Worm (Caenorhabditis elegans) whole organism, mixed stage, embryonic: ENCODE data around the gene F54F2.6.

ENCODE experiments used
- M03D4.4 ChIP-seq: sonication (generic microtip); optimal IDR thresholded peaks from 2 replicates; lab custom pipeline; 2017; ENCODE audit warnings: mild to moderate bottlenecking, missing genetic modification characterization, missing compliant biosample characterization
- bed-3 ChIP-seq: fragments of 200-800 bp; sonication (Bioruptor generic); optimal IDR thresholded peaks from 3 replicates; lab custom pipeline; 2018; ENCODE audit warnings: mild to moderate bottlenecking, missing genetic modification characterization, moderate library complexity, missing compliant biosample characterization
- blmp-1 ChIP-seq: fragments of 150-350 bp; optimal IDR thresholded peaks from 2 replicates; lab custom pipeline; 2014; ENCODE audit warnings: missing biosample characterization, missing genetic modification characterization
- ceh-39 ChIP-seq: fragments of 150-350 bp; optimal IDR thresholded peaks from 2 replicates; lab custom pipeline; 2014; ENCODE audit warnings: missing biosample characterization, missing genetic modification characterization
- ceh-43 ChIP-seq: fragments of 200-800 bp; sonication (Bioruptor generic); optimal IDR thresholded peaks from 2 replicates; lab custom pipeline; 2018; ENCODE audit warnings: mild to moderate bottlenecking, missing genetic modification characterization, moderate library complexity, missing compliant biosample characterization
- ceh-83 ChIP-seq: fragments of 200-800 bp; sonication (Bioruptor generic); optimal IDR thresholded peaks from 2 replicates; lab custom pipeline; 2018; ENCODE audit warnings: mild to moderate bottlenecking, missing genetic modification characterization, missing compliant biosample characterization
- ces-1 ChIP-seq: fragments of 150-350 bp; optimal IDR thresholded peaks from 2 replicates; lab custom pipeline; 2014; ENCODE audit warnings: missing biosample characterization, missing genetic modification reagents, missing genetic modification characterization
- cnd-1 ChIP-seq: fragments of 200-800 bp; sonication (Bioruptor generic); optimal IDR thresholded peaks from 2 replicates; lab custom pipeline; 2018; ENCODE audit warnings: mild to moderate bottlenecking, missing genetic modification characterization, missing compliant biosample characterization
- drap-1 ChIP-seq: fragments of 200-800 bp; sonication (Bioruptor generic); optimal IDR thresholded peaks from 3 replicates; lab custom pipeline; 2018; ENCODE audit warnings: mild to moderate bottlenecking, missing genetic modification characterization, missing compliant biosample characterization
- elt-1 ChIP-seq: sonication (generic microtip); optimal IDR thresholded peaks from 2 replicates; lab custom pipeline; 2017; ENCODE audit warnings: missing genetic modification characterization, mild to moderate bottlenecking, missing compliant biosample characterization, antibody characterized with exemption, moderate library complexity, borderline replicate concordance; ENCODE audit not compliant: insufficient read depth
- elt-3 ChIP-seq: fragments of 150-350 bp; optimal IDR thresholded peaks from 2 replicates; lab custom pipeline; 2014; ENCODE audit warnings: missing biosample characterization, missing genetic modification characterization
- flh-1 ChIP-seq: fragments of 200-800 bp; sonication (Bioruptor generic); optimal IDR thresholded peaks from 2 replicates; lab custom pipeline; 2018; ENCODE audit warnings: mild to moderate bottlenecking, missing genetic modification characterization, moderate library complexity, missing compliant biosample characterization
- ham-2 ChIP-seq: fragments of 200-800 bp; sonication (Bioruptor generic); optimal IDR thresholded peaks from 2 replicates; lab custom pipeline; 2018; ENCODE audit warnings: mild to moderate bottlenecking, missing genetic modification characterization, missing compliant biosample characterization
- hlh-1 ChIP-seq: fragments of 150-350 bp; optimal IDR thresholded peaks from 2 replicates; lab custom pipeline; 2014; ENCODE audit warnings: missing biosample characterization, missing genetic modification reagents, missing genetic modification characterization
- lin-13 ChIP-seq: fragments of 150-350 bp; optimal IDR thresholded peaks from 2 replicates; lab custom pipeline; 2014; ENCODE audit warnings: missing biosample characterization, missing genetic modification characterization
- lsy-2 ChIP-seq: fragments of 150-350 bp; optimal IDR thresholded peaks from 2 replicates; lab custom pipeline; 2014; ENCODE audit warnings: missing biosample characterization, missing genetic modification characterization
- mab-5 ChIP-seq: fragments of 150-350 bp; optimal IDR thresholded peaks from 2 replicates; lab custom pipeline; 2014; ENCODE audit warnings: missing biosample characterization, missing genetic modification characterization
- mep-1 ChIP-seq: fragments of 150-350 bp; optimal IDR thresholded peaks from 2 replicates; lab custom pipeline; 2017; ENCODE audit warnings: missing biosample characterization, missing genetic modification reagents, missing genetic modification characterization, inconsistent platforms
- mls-2 ChIP-seq: sonication (generic microtip); optimal IDR thresholded peaks from 2 replicates; lab custom pipeline; 2016; ENCODE audit warnings: mild to moderate bottlenecking, missing genetic modification characterization, moderate library complexity, missing compliant biosample characterization
- nhr-2 ChIP-seq: fragments of 150-350 bp; optimal IDR thresholded peaks from 2 replicates; lab custom pipeline; 2014; ENCODE audit warnings: missing biosample characterization, missing genetic modification characterization
- nhr-237 ChIP-seq: fragments of 150-350 bp; optimal IDR thresholded peaks from 2 replicates; lab custom pipeline; 2014; ENCODE audit warnings: missing biosample characterization, missing genetic modification characterization
- nhr-28 ChIP-seq: fragments of 150-350 bp; optimal IDR thresholded peaks from 2 replicates; lab custom pipeline; 2014; ENCODE audit warnings: missing biosample characterization, missing genetic modification characterization
- nhr-76 ChIP-seq: sonication (generic microtip); optimal IDR thresholded peaks from 2 replicates; lab custom pipeline; 2017; ENCODE audit warnings: missing biosample characterization, missing genetic modification characterization
- pha-4 ChIP-seq: fragments of 150-350 bp; optimal IDR thresholded peaks from 2 replicates; lab custom pipeline; 2018; ENCODE audit warnings: missing biosample characterization, missing genetic modification reagents, missing genetic modification characterization
- snpc-4 ChIP-seq: fragments of 150-350 bp; optimal IDR thresholded peaks from 2 replicates; lab custom pipeline; 2014; ENCODE audit warnings: missing biosample characterization, missing genetic modification characterization
- sptf-1 ChIP-seq: sonication (generic microtip); optimal IDR thresholded peaks from 2 replicates; lab custom pipeline; 2017; ENCODE audit warnings: mild to moderate bottlenecking, missing genetic modification characterization, moderate library complexity, missing compliant biosample characterization
- tbx-8 ChIP-seq: fragments of 200-800 bp; sonication (Bioruptor generic); optimal IDR thresholded peaks from 2 replicates; lab custom pipeline; 2018; ENCODE audit warnings: mild to moderate bottlenecking, missing genetic modification characterization, moderate library complexity, missing compliant biosample characterization
- unc-120 ChIP-seq: sonication (generic microtip); optimal IDR thresholded peaks from 2 replicates; lab custom pipeline; 2017; ENCODE audit warnings: missing genetic modification characterization, missing compliant biosample characterization; ENCODE audit not compliant: poor library complexity, severe bottlenecking
- unc-39 ChIP-seq: fragments of 150-350 bp; optimal IDR thresholded peaks from 2 replicates; lab custom pipeline; 2014; ENCODE audit warnings: missing biosample characterization, missing genetic modification characterization
- unc-62 ChIP-seq: fragments of 150-350 bp; optimal IDR thresholded peaks from 2 replicates; lab custom pipeline; 2014; ENCODE audit warnings: missing biosample characterization, missing genetic modification reagents, missing genetic modification characterization
- zip-8 ChIP-seq: fragments of 150-350 bp; optimal IDR thresholded peaks from 2 replicates; lab custom pipeline; 2014; ENCODE audit warnings: missing biosample characterization, missing genetic modification characterization
- ztf-11 ChIP-seq: fragments of 150-350 bp; optimal IDR thresholded peaks from 2 replicates; lab custom pipeline; 2014; ENCODE audit warnings: missing biosample characterization, missing genetic modification characterization

F54F2.6 gene

ce11 chrIII:8794793-8795192 is 5.7 kb downstream of the F54F2.6 start:
- no peak for TF ChIP-seq ceh-83 (GFP tag; lab: Kevin White, UChicago)
- peak; percentile 48 for TF ChIP-seq ham-2 (GFP tag; lab: Kevin White, UChicago)
- TF ChIP-seq unc-120, result no peak
- TF ChIP-seq mab-5 (tag; lab: Kevin White, UChicago), result no peak
- no peak for TF ChIP-seq unc-62
- peak; percentile 19 for TF ChIP-seq flh-1 (GFP tag; lab: Kevin White, UChicago)
- TF ChIP-seq blmp-1 (tag; lab: Kevin White, UChicago), result peak; percentile 28
- peak; percentile 73 for TF ChIP-seq lsy-2
- no peak for TF ChIP-seq nhr-2 (tag; lab: Kevin White, UChicago)
- TF ChIP-seq nhr-28, result no peak
- peak; percentile 51 for TF ChIP-seq drap-1 (GFP tag; lab: Kevin White, UChicago)
- TF ChIP-seq sptf-1 (tag; lab: Kevin White, UChicago), result peak; percentile 7
- TF ChIP-seq pha-4, result peak; percentile 90
- no peak for TF ChIP-seq cnd-1 (tag; lab: Kevin White, UChicago)
- TF ChIP-seq lin-13 (tag; lab: Kevin White, UChicago), result peak; percentile 11
- no peak for TF ChIP-seq zip-8
- TF ChIP-seq elt-3, result peak; percentile 2
- no peak for TF ChIP-seq M03D4.4
- peak; percentile 27 for TF ChIP-seq nhr-237 (tag; lab: Kevin White, UChicago)

DNA sequence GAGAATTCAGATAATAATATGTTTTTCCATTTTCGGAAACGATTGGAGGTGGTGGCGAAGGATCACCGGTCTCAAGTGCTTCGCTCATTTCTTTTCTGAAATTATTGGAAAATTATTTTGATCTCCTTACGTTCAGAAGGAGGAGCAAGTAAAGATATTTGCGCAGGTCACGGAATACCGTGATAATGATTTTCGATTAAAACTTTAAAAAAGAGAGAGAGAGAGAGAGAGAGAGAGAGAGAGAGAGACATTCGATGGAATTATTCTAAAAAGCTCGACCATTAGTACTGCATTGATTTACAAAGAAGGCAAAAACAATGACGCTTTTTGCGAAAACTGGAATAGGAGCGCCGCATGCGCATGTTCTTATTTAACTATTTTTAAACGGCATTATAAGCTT is 8.2 kb downstream of the F54F2.6 start, which contains the start of gene ztf-1:
TSS of gene ztf-1 (minus strand) at position 101 of the 400 bp plus-strand sequence.
- TF ChIP-seq unc-39 (tag; lab: Kevin White, UChicago) (no peak), ztf-11 (tag; lab: Kevin White, UChicago) (no peak), drap-1 (GFP tag; lab: Kevin White, UChicago) (no peak), ces-1 (GFP tag; lab: Kevin White, UChicago) (no peak), ceh-43 (no peak), lsy-2 (no peak), mls-2 (no peak), blmp-1 (tag; lab: Kevin White, UChicago) (no peak), mep-1 (tag; lab: Kevin White, UChicago) (no peak), tbx-8 (no peak), hlh-1 (tag; lab: Kevin White, UChicago) (no peak), bed-3 (GFP tag; lab: Kevin White, UChicago) (no peak)

DNA sequence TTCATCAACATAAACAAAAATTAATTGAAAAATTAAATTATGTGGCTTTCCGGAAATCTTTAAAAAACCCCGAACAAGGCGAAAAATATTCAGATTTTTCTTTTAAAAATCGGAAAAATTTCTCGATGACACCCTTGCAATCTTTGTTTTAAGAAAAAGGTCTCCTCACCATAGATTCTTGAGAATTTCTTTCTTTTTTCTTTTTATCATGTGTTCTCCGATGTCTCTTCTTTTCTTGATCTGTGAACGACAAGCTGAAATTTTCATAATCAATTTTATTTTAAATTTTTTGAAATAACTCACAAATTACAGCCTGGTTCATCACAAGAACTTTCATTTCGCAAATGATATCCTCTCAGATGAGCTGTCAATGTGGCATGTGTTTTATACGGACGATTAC is 9.3 kb downstream of the F54F2.6 start, which contains the start of the genes zfp-1 and F54F2.14:
TSS of gene zfp-1 (plus strand) at position 301 of the 400 bp plus-strand sequence.
TSS of gene F54F2.14 (plus strand) at position 312 of the 400 bp plus-strand sequence.
- TF ChIP-seq ham-2 (GFP tag; lab: Kevin White, UChicago) (no peak), unc-120 (no peak), drap-1 (GFP tag; lab: Kevin White, UChicago) (no peak), zip-8 (no peak), tbx-8 (no peak), unc-39 (tag; lab: Kevin White, UChicago) (no peak), ceh-39 (tag; lab: Kevin White, UChicago) (no peak)
- TF ChIP-seq, all 35 proteins: peak for 0

DNA sequence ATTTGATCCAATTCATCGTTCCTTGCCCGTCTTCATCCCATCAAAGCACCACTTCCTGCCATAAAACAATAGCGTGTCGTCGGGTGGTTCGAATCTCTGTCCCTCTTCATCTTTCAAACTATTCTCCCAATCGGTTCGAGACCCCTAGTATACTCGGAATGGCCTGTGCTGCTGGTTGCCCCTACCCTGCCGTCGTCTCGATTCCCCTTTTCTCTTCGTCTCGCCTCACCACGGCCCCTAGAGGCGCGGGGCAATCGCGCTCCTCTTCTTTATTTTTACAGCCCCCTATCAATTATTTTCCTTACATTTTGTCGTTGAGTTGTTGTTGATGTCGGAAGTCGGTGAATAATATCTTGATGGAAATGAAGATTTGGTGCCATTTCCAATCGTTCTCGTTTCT is 11.8 kb downstream of the F54F2.6 start:
- no peak for TF ChIP-seq pha-4
- TF ChIP-seq nhr-237 (tag; lab: Kevin White, UChicago), result no peak
- TF ChIP-seq unc-62, result no peak
- no peak for TF ChIP-seq snpc-4 (tag; lab: Kevin White, UChicago)
- no peak for TF ChIP-seq elt-1
- TF ChIP-seq ztf-11 (tag; lab: Kevin White, UChicago), result no peak
- TF ChIP-seq nhr-76, result no peak
- TF ChIP-seq blmp-1 (tag; lab: Kevin White, UChicago), result no peak
- TF ChIP-seq mls-2, result no peak
- TF ChIP-seq sptf-1 (tag; lab: Kevin White, UChicago), result no peak
- TF ChIP-seq mab-5 (tag; lab: Kevin White, UChicago), result no peak
- no peak for TF ChIP-seq lin-13 (tag; lab: Kevin White, UChicago)
- no peak for TF ChIP-seq unc-39 (tag; lab: Kevin White, UChicago)
- TF ChIP-seq ham-2 (GFP tag; lab: Kevin White, UChicago), result no peak
- TF ChIP-seq ceh-39 (tag; lab: Kevin White, UChicago), result no peak
- no peak for TF ChIP-seq M03D4.4

DNA sequence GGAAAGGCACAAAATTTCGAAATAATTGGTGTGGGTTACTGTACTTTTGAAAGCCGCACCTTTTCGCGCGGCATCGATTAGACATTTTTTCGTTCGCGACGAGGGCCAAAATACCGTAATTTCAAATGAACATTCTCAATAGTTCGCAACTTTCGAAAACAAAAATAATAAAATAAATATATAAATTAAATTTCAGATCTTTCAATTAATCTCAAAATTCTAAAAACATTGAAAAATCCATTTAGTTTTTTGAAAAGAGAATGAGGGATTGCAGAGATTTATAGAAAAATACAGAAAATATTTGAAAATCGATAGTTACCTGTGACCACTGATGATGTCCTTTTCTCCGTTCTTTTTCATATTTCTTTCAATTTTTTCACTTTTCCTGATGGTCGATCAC is 14.4 kb downstream of the F54F2.6 start, which contains the start of gene K02D10.8:
TSS of gene K02D10.8 (plus strand) at position 301 of the 400 bp plus-strand sequence.
- TF ChIP-seq bed-3 (GFP tag; lab: Kevin White, UChicago) (no peak), ceh-83 (GFP tag; lab: Kevin White, UChicago) (no peak), cnd-1 (tag; lab: Kevin White, UChicago) (no peak), unc-120 (no peak), pha-4 (no peak), elt-3 (no peak), nhr-237 (tag; lab: Kevin White, UChicago) (no peak), unc-62 (no peak)
